Fruit fly (Drosophila melanogaster): ENCODE measurements around the gene Snoo.
A peak's percentile ranks its signal among the peaks of the same experiment; 100 is the strongest.

Gene Snoo

DNA sequence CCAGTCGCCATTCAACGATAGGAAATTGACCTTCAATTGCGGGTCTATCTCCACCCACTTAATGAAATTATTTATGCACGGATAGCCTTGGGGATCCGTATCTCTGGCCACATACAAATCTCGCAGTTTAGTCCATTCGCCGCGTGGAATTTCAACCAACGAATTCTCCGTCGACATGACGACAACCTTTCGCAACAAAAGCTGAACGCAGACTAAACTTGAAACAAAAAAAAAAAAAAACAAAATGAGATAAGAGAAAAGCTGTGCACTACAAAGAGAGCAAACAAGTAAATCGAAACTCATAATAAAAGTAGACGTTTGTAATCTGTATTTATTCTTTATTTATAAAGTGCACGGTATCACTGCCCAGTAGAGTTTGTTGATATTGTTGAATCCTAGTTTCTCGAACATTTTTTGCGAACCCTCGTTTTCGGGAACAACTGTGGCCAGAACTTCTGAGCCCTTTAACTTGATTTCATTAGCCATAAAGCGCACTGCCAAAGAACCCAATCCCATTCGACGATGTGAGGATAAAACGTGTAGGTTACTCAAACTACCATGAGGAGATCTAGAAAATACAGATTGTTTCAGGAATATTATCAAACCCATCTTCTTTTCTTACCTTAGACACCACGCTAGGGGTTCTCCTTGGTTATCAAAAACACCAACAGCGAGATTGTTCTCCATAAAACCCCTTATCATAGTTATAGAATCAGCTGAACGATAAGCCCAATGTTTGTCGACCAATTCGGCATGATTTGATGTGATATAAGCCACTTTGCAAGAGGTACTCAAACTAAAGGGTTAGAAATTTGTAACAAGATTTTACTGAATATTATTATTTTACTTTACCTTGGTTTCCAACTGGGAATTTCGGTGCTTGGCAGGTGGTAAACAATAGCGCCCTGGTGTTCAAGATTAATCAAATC is 25.6 kb upstream of the Snoo start, which contains the start of gene CG12560 (continued):
- no peak for TF ChIP-seq CG10462 (GFP tag; optimal IDR thresholded peaks at IDR 0.05)
- 0 out of 3 replicates have a peak, but pooled peaks have one; percentile 14 for TF ChIP-seq zfh1 (GFP tag; IDR thresholded peaks at IDR 0.05)
- TF ChIP-seq CG11456 (GFP tag; IDR thresholded peaks at IDR 0.05): peak; percentile 47; the same call in 1 of the 3 replicates
- TF ChIP-seq dan (GFP tag; IDR thresholded peaks at IDR 0.05): no peak
- 0 out of 2 replicates have a peak, but pooled peaks have one; percentile 22 for TF ChIP-seq E2f1 (GFP tag; IDR thresholded peaks at IDR 0.05)
- TF ChIP-seq dpn (GFP tag; optimal IDR thresholded peaks at IDR 0.05): no peak
- TF ChIP-seq peb (GFP tag; IDR thresholded peaks at IDR 0.05): no peak
- TF ChIP-seq exex (tag; optimal IDR thresholded peaks at IDR 0.05): peak; percentile 42
- TF ChIP-seq CG10209 (GFP tag; optimal IDR thresholded peaks at IDR 0.05): no peak
- TF ChIP-seq CG18011 (GFP tag; optimal IDR thresholded peaks at IDR 0.05): no peak
- TF ChIP-seq CG12219 (GFP tag; optimal IDR thresholded peaks at IDR 0.05): no peak
- no peak for TF ChIP-seq Max (GFP tag; optimal IDR thresholded peaks at IDR 0.05)
- TF ChIP-seq CG8388 (GFP tag; optimal IDR thresholded peaks at IDR 0.05): no peak
- TF ChIP-seq bcd (GFP tag; optimal IDR thresholded peaks at IDR 0.05): no peak
- TF ChIP-seq CHES-1-like (GFP tag; optimal IDR thresholded peaks at IDR 0.05): no peak
- no peak for TF ChIP-seq ap (GFP tag; IDR thresholded peaks at IDR 0.05)
- no peak for TF ChIP-seq CG10267 (tag; optimal IDR thresholded peaks at IDR 0.05)
- no peak for TF ChIP-seq lov (optimal IDR thresholded peaks at IDR 0.05)
- TF ChIP-seq lov (GFP tag; IDR thresholded peaks at IDR 0.05): no peak
- peak; percentile 24 for TF ChIP-seq gem (tag; optimal IDR thresholded peaks at IDR 0.05)
- no peak for TF ChIP-seq CG4854 (GFP tag; optimal IDR thresholded peaks at IDR 0.05)
- peak; percentile 6 for TF ChIP-seq B-H2 (GFP tag; optimal IDR thresholded peaks at IDR 0.05)
- no peak for TF ChIP-seq unpg (GFP tag; optimal IDR thresholded peaks at IDR 0.05)
- TF ChIP-seq prd (optimal IDR thresholded peaks at IDR 0.05): no peak
- no peak for TF ChIP-seq prd (GFP tag; IDR thresholded peaks at IDR 0.05)
- TF ChIP-seq GATAe (GFP tag; conservative IDR thresholded peaks at IDR 0.05): no peak
- TF ChIP-seq CG30431 (GFP tag; optimal IDR thresholded peaks at IDR 0.05): no peak
- TF ChIP-seq CG3847 (GFP tag; IDR thresholded peaks at IDR 0.05): no peak
- TF ChIP-seq CG8765 (GFP tag; IDR thresholded peaks at IDR 0.05): no peak
- no peak for TF ChIP-seq CG4404 (GFP tag; IDR thresholded peaks at IDR 0.05)
- TF ChIP-seq dmrt99B (tag; optimal IDR thresholded peaks at IDR 0.05): peak; percentile 33
- TF ChIP-seq CG34422 (GFP tag; IDR thresholded peaks at IDR 0.05): peak; percentile 43; the same call in 1 of the 3 replicates
- TF ChIP-seq CG10959 (GFP tag; IDR thresholded peaks at IDR 0.05): no peak
- no peak for TF ChIP-seq CG2199 (GFP tag; IDR thresholded peaks at IDR 0.05)
- peak; percentile 26; the same call in 1 of the 3 replicates for TF ChIP-seq CG11695 (GFP tag; IDR thresholded peaks at IDR 0.05)
- TF ChIP-seq twi (tag; optimal IDR thresholded peaks at IDR 0.05): no peak
- no peak for TF ChIP-seq Atf-2 (GFP tag; optimal IDR thresholded peaks at IDR 0.05)
- TF ChIP-seq CG11560 (tag; IDR thresholded peaks at IDR 0.05): no peak
- no peak for TF ChIP-seq CG12155 (GFP tag; optimal IDR thresholded peaks at IDR 0.05)
- no peak for TF ChIP-seq NK7.1 (GFP tag; optimal IDR thresholded peaks at IDR 0.05)
- no peak for TF ChIP-seq Nf-YA (GFP tag; IDR thresholded peaks at IDR 0.05)
- no peak for TF ChIP-seq gsb-n (tag; optimal IDR thresholded peaks at IDR 0.05)
- no peak for TF ChIP-seq CG7745 (tag; optimal IDR thresholded peaks at IDR 0.05)
- no peak for TF ChIP-seq CG3281 (GFP tag; optimal IDR thresholded peaks at IDR 0.05)
- TF ChIP-seq sqz (GFP tag; optimal IDR thresholded peaks at IDR 0.05): peak; percentile 27
- TF ChIP-seq gfzf (GFP tag; optimal IDR thresholded peaks at IDR 0.05): no peak
- TF ChIP-seq caup (GFP tag; optimal IDR thresholded peaks at IDR 0.05; ENCODE audit: severe bottlenecking): no peak
- TF ChIP-seq emc (GFP tag; optimal IDR thresholded peaks at IDR 0.05): no peak
- TF ChIP-seq CG8359 (GFP tag; optimal IDR thresholded peaks at IDR 0.05; ENCODE audit: borderline replicate concordance): no peak
- no peak for TF ChIP-seq CG5245 (GFP tag; optimal IDR thresholded peaks at IDR 0.05)

Data from whole organism, embryonic.